Worm (Caenorhabditis elegans): Measurements from ENCODE around the gene F38B6.2.

The F38B6.2 gene

DNA sequence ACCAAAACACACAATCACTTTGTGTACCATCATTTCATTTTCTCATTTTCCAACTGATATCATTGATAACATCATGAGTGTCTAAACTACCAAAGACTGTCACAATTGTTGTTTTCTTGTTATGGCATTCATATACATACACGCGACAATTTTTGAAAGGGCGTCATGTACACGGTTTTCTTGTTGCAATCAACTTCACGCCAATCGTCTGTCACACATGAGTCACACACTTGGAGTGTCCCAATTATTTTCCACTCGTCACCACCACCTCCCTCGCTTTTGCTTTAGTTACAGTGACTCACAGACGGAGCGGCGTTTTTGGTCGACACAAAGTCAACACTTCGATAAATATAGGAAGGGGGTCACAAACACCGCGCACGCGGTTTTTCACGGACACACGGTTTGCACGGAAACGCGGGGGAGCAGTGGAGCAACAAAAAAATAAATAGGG, 49.6 kb downstream of the F38B6.2 start:
- peak; percentile 26 for TF ChIP-seq pha-4 (tag; optimal IDR thresholded peaks at IDR 0.05)
- TF ChIP-seq nhr-2 (tag; optimal IDR thresholded peaks at IDR 0.05) = no peak

DNA sequence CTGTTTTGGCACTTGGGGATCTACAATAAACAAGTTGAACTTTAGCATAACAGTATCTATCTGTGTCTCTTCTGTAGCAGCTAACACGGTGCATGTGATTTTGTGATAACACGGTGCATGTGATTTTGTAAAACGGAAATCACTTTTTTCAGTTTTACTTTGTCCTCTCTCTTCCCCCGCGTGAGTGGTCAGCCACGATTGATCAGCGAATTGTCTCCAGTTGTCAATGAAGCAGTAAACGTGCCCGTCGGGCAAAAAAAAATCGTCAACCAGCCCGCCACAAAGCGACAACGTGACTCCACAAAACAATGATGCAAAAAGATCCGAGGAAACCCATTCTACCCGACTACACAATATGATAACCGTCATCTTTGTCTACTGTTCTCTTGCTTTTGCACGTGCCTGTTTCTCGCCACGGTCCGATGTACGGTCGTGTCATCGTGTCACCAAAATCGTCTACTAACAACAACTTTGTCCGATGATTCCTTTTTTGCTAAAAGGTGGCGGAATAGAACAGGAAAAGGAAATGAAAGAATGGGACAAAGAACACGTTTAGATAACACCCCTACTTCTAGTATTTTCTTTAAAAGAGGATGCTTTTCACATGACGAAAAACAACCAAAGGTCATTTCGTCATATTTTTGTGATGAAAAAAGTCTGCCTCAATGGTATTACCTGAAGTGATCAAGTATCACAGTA, 50.9 kb downstream of the F38B6.2 start:
- TF ChIP-seq nhr-76 (tag; optimal IDR thresholded peaks at IDR 0.05) (no peak), bed-3 (GFP tag; optimal IDR thresholded peaks at IDR 0.05) (no peak), sptf-1 (tag; optimal IDR thresholded peaks at IDR 0.05) (no peak), nhr-237 (tag; optimal IDR thresholded peaks at IDR 0.05) (no peak), ceh-43 (GFP tag; optimal IDR thresholded peaks at IDR 0.05) (no peak), zip-8 (tag; optimal IDR thresholded peaks at IDR 0.05) (no peak), unc-120 (tag; optimal IDR thresholded peaks at IDR 0.05; ENCODE audit: poor library complexity, severe bottlenecking) (no peak), tbx-8 (GFP tag; optimal IDR thresholded peaks at IDR 0.05) (no peak), pha-4 (tag; optimal IDR thresholded peaks at IDR 0.05) (no peak), nhr-2 (tag; optimal IDR thresholded peaks at IDR 0.05) (no peak)

ce11 chrX:6750145-6750544, 51.8 kb downstream of the F38B6.2 start:
- TF ChIP-seq lin-13 (tag; optimal IDR thresholded peaks at IDR 0.05) (no peak), bed-3 (GFP tag; optimal IDR thresholded peaks at IDR 0.05) (no peak), sem-2 (GFP tag; optimal IDR thresholded peaks at IDR 0.05) (no peak), ztf-11 (tag; optimal IDR thresholded peaks at IDR 0.05) (no peak), mls-2 (tag; optimal IDR thresholded peaks at IDR 0.05) (no peak), lsy-2 (tag; optimal IDR thresholded peaks at IDR 0.05) (no peak), ceh-43 (GFP tag; optimal IDR thresholded peaks at IDR 0.05) (no peak), ham-2 (GFP tag; optimal IDR thresholded peaks at IDR 0.05) (peak; percentile 17), zip-8 (tag; optimal IDR thresholded peaks at IDR 0.05) (no peak), elt-3 (tag; optimal IDR thresholded peaks at IDR 0.05) (no peak), pha-4 (tag; optimal IDR thresholded peaks at IDR 0.05) (peak; percentile 75), blmp-1 (tag; optimal IDR thresholded peaks at IDR 0.05) (no peak), elt-1 (tag; optimal IDR thresholded peaks at IDR 0.05; ENCODE audit: borderline replicate concordance, insufficient read depth) (no peak), unc-39 (tag; optimal IDR thresholded peaks at IDR 0.05) (no peak), M03D4.4 (tag; optimal IDR thresholded peaks at IDR 0.05) (no peak), flh-1 (GFP tag; optimal IDR thresholded peaks at IDR 0.05) (no peak), snpc-4 (tag; optimal IDR thresholded peaks at IDR 0.05) (no peak), ces-1 (GFP tag; optimal IDR thresholded peaks at IDR 0.05) (no peak), nhr-2 (tag; optimal IDR thresholded peaks at IDR 0.05) (no peak), nhr-237 (tag; optimal IDR thresholded peaks at IDR 0.05) (peak; percentile 64), mep-1 (tag; optimal IDR thresholded peaks at IDR 0.05) (no peak)
